Fruit fly (Drosophila melanogaster): ENCODE results near the gene eff.

DNA sequence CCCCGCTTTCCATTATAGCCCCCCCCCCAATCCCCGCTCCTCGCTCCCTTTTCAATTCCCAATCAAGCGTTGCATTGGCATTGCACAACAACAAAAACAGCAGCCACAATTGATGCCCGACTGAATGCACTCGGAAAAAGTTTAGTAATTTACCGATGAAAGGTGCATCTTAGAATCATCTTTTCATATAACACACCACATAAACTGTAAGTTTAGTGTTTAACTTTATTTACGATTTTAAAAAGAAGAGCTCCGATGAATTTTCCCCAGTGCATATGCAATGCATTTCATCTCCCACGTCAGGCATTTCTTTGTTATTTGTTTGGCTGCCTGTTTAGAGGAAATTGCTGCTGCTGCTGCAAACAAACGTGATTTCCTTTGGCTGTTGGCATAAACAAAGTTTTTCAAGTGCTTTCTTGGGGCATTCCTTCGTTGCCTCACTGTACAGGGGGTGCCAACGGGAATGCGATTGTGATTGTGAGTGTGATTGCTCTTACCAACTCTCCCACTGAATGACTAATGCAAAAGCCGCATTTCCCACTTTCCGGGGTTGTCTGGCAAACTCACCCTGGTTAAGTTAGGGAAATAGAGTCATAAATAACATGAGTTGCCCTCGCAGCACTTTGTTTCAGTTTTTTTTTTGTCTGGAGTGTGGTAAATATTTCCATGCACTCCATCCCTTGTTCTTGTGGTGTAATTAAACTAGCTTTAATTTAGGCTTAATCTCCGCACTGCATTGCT, 48.7 kb downstream of the eff start:
- TF ChIP-seq kay (GFP tag; ENCODE audit: borderline replicate concordance) (no peak), CG7045 (GFP tag; optimal IDR thresholded peaks at IDR 0.05) (peak; percentile 41), ovo (GFP tag; optimal IDR thresholded peaks at IDR 0.05) (no peak), Hr96 (GFP tag; optimal IDR thresholded peaks at IDR 0.05) (no peak), Clk (GFP tag; optimal IDR thresholded peaks at IDR 0.05) (no peak), cnc (optimal IDR thresholded peaks at IDR 0.05) (no peak)

All from whole organism, adult.